Worm (Caenorhabditis elegans) whole organism, midembryonic: Measurements from ENCODE around the gene str-252.

Experiments
- cog-1 ChIP-seq: sonication (generic microtip); optimal IDR thresholded peaks from 2 replicates; lab custom pipeline; 2016; ENCODE audit warnings: missing genetic modification characterization, missing compliant biosample characterization
- flt-1 ChIP-seq: fragments of 200-800 bp; sonication (Bioruptor generic); IDR thresholded peaks from 2 replicates; pipeline ENCODE4 v1.3.6; 2022; ENCODE audit warnings: missing genetic modification characterization, missing compliant biosample characterization
- klf-2 ChIP-seq: fragments of 200-800 bp; sonication (Bioruptor generic); conservative IDR thresholded peaks from 2 replicates; pipeline ENCODE4 v1.3.6; 2022; ENCODE audit warnings: missing genetic modification reagents, missing genetic modification characterization, missing compliant biosample characterization
- med-1 ChIP-seq: sonication (generic microtip); optimal IDR thresholded peaks from 2 replicates; lab custom pipeline; 2017; ENCODE audit warnings: missing genetic modification characterization, mild to moderate bottlenecking, missing compliant biosample characterization, antibody characterized with exemption, missing genetic modification reagents; ENCODE audit not compliant: insufficient read depth
- ref-1 ChIP-seq: fragments of 200-800 bp; sonication (Bioruptor generic); conservative IDR thresholded peaks from 2 replicates; pipeline ENCODE4 v1.3.6; 2022; ENCODE audit warnings: missing genetic modification reagents, missing genetic modification characterization, missing compliant biosample characterization

DNA sequence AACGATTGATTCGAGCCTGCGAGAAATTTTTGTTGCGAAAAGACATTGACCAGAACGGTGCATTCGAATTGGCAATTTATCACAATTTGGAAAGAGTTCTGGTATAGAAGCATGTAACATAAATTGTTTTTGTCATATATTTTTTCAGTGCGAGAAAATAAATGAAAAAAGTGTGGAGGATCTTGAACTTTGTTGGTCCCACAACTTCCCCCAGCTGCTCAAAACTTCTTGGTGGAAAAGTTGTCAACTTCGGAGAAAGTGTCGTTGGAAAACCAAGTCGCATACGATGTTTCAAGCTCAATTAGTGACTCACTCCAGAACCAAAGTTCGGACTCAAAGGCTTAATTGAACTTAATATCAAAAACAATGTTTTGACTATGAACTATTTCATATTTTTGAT, 15.7 kb downstream of the str-252 start:
- TF ChIP-seq ref-1 (GFP tag; lab: Robert Waterston, UW) (no peak), flt-1 (GFP tag; lab: Robert Waterston, UW) (no peak), cog-1 (tag; lab: Kevin White, UChicago) (no peak), med-1 (no peak), klf-2 (GFP tag; lab: Robert Waterston, UW) (no peak)
